Fruit fly (Drosophila melanogaster) whole organism, embryonic: Measurements from ENCODE around the gene tipE.

Experiments used
- Atf3 ChIP-seq: fragments of 200-800 bp; sonication (Bioruptor generic); optimal IDR thresholded peaks from 3 replicates; lab custom pipeline; 2016; ENCODE audit warnings: missing biosample characterization, missing genetic modification characterization
- Atf6 ChIP-seq: fragments of 200-800 bp; sonication (Bioruptor generic); IDR thresholded peaks from 2 replicates; pipeline ENCODE4 v1.3.6; 2022; ENCODE audit warnings: missing biosample characterization, missing genetic modification characterization
- CG10147 ChIP-seq: fragments of 200-800 bp; sonication (Bioruptor generic); optimal IDR thresholded peaks from 2 replicates; lab custom pipeline; 2019; ENCODE audit warnings: missing biosample characterization, mild to moderate bottlenecking, missing genetic modification characterization, moderate library complexity
- CG10209 ChIP-seq: fragments of 200-800 bp; sonication (Bioruptor generic); optimal IDR thresholded peaks from 3 replicates; lab custom pipeline; 2017; ENCODE audit warnings: missing biosample characterization, mild to moderate bottlenecking, missing genetic modification characterization, missing genetic modification reagents
- CG11696 ChIP-seq: fragments of 200-800 bp; sonication (Bioruptor generic); IDR thresholded peaks from 2 replicates; pipeline ENCODE4 v1.3.6; 2022; ENCODE audit warnings: missing biosample characterization, missing genetic modification characterization
- CG1233 ChIP-seq: fragments of 200-800 bp; sonication (Bioruptor generic); optimal IDR thresholded peaks from 4 replicates; lab custom pipeline; 2018; ENCODE audit warnings: missing biosample characterization, mild to moderate bottlenecking, missing genetic modification characterization
- CG15073 ChIP-seq: fragments of 200-800 bp; sonication (Bioruptor generic); optimal IDR thresholded peaks from 2 replicates; lab custom pipeline; 2016; ENCODE audit warnings: missing biosample characterization, missing genetic modification characterization
- CG15479 ChIP-seq: fragments of 200-800 bp; sonication (Bioruptor generic); optimal IDR thresholded peaks from 3 replicates; lab custom pipeline; 2019; ENCODE audit warnings: missing biosample characterization, mild to moderate bottlenecking, missing genetic modification characterization, moderate library complexity
- CG15601 ChIP-seq: fragments of 200-800 bp; sonication (Bioruptor generic); optimal IDR thresholded peaks from 3 replicates; lab custom pipeline; 2019; ENCODE audit warnings: missing biosample characterization, mild to moderate bottlenecking, missing genetic modification characterization, moderate library complexity
- CG16779 ChIP-seq: fragments of 200-800 bp; sonication (Bioruptor generic); IDR thresholded peaks from 2 replicates; pipeline ENCODE4 v1.3.6; 2022; ENCODE audit warnings: missing biosample characterization, missing genetic modification characterization
- CG16863 ChIP-seq: fragments of 200-800 bp; sonication (Bioruptor generic); optimal IDR thresholded peaks from 3 replicates; lab custom pipeline; 2016; ENCODE audit warnings: missing biosample characterization, missing genetic modification characterization
- CG17612 ChIP-seq: fragments of 200-800 bp; sonication (Bioruptor generic); IDR thresholded peaks from 2 replicates; pipeline ENCODE4 v1.3.6; 2022; ENCODE audit warnings: missing biosample characterization, missing genetic modification characterization
- CG18599 ChIP-seq: fragments of 200-800 bp; sonication (Bioruptor generic); optimal IDR thresholded peaks from 3 replicates; lab custom pipeline; 2017; ENCODE audit warnings: missing biosample characterization, missing genetic modification characterization, mild to moderate bottlenecking, moderate library complexity, missing genetic modification reagents
- CG2129 ChIP-seq: fragments of 200-800 bp; sonication (Bioruptor generic); IDR thresholded peaks from 2 replicates; pipeline ENCODE4 v1.3.6; 2022; ENCODE audit warnings: missing biosample characterization, missing genetic modification characterization; ENCODE audit not compliant: partially characterized antibody
- CG3065 ChIP-seq: fragments of 200-800 bp; sonication (Bioruptor generic); optimal IDR thresholded peaks from 2 replicates; lab custom pipeline; 2016; ENCODE audit warnings: missing biosample characterization, missing genetic modification characterization
- CG31388 ChIP-seq: fragments of 200-800 bp; sonication (Bioruptor generic); optimal IDR thresholded peaks from 2 replicates; lab custom pipeline; 2016; ENCODE audit warnings: missing biosample characterization, missing genetic modification characterization
- CG32532 ChIP-seq: fragments of 200-800 bp; sonication (Bioruptor generic); IDR thresholded peaks from 2 replicates; pipeline ENCODE4 v1.3.6; 2022; ENCODE audit warnings: missing biosample characterization, missing genetic modification characterization
- CG4328 ChIP-seq: fragments of 200-800 bp; sonication (Bioruptor generic); optimal IDR thresholded peaks from 3 replicates; lab custom pipeline; 2017; ENCODE audit warnings: missing biosample characterization, missing genetic modification reagents, missing genetic modification characterization
- CG6765 ChIP-seq: fragments of 200-800 bp; sonication (Bioruptor generic); optimal IDR thresholded peaks from 3 replicates; lab custom pipeline; 2017; ENCODE audit warnings: missing biosample characterization, mild to moderate bottlenecking, missing genetic modification characterization
- Chrac-16 ChIP-seq: fragments of 200-800 bp; sonication (Bioruptor generic); optimal IDR thresholded peaks from 3 replicates; lab custom pipeline; 2016; ENCODE audit warnings: missing biosample characterization, missing genetic modification characterization
- Dad ChIP-seq: fragments of 200-800 bp; sonication (Bioruptor generic); optimal IDR thresholded peaks from 3 replicates; lab custom pipeline; 2016; ENCODE audit warnings: missing biosample characterization, missing genetic modification characterization
- Deaf1 ChIP-seq: fragments of 200-800 bp; optimal IDR thresholded peaks from 3 replicates; lab custom pipeline; 2019; ENCODE audit warnings: missing biosample characterization, mild to moderate bottlenecking, missing genetic modification characterization, moderate library complexity
- Dip3 ChIP-seq: fragments of 200-800 bp; sonication (Bioruptor generic); optimal IDR thresholded peaks from 3 replicates; lab custom pipeline; 2016; ENCODE audit warnings: missing biosample characterization, missing genetic modification characterization
- Dll ChIP-seq: fragments of 200-800 bp; sonication (Bioruptor generic); IDR thresholded peaks from 4 replicates; pipeline ENCODE4 v1.3.6; 2022; ENCODE audit warnings: missing biosample characterization, missing genetic modification characterization; ENCODE audit not compliant: partially characterized antibody
- Ets65A ChIP-seq: fragments of 200-800 bp; sonication (Bioruptor generic); peaks from one replicate; lab custom pipeline; 2016; ENCODE audit warnings: missing biosample characterization, missing genetic modification characterization
- H15 ChIP-seq: fragments of 200-800 bp; sonication (Bioruptor generic); IDR thresholded peaks from 3 replicates; pipeline ENCODE4 v1.3.6; 2022; ENCODE audit warnings: missing biosample characterization, missing genetic modification characterization
- H2.0 ChIP-seq: fragments of 200-800 bp; sonication (Bioruptor generic); IDR thresholded peaks from 2 replicates; pipeline ENCODE4 v1.3.6; 2022; ENCODE audit warnings: missing biosample characterization, missing genetic modification characterization
- HLH4C ChIP-seq: fragments of 200-800 bp; sonication (Bioruptor generic); IDR thresholded peaks from 3 replicates; pipeline ENCODE4 v1.3.6; 2022; ENCODE audit warnings: missing biosample characterization, missing genetic modification characterization; ENCODE audit not compliant: partially characterized antibody
- Hey ChIP-seq: fragments of 200-800 bp; sonication (Bioruptor generic); optimal IDR thresholded peaks from 3 replicates; lab custom pipeline; 2018; ENCODE audit warnings: missing biosample characterization, mild to moderate bottlenecking, missing genetic modification characterization
- HmgZ ChIP-seq: fragments of 200-800 bp; sonication (Bioruptor generic); optimal IDR thresholded peaks from 2 replicates; lab custom pipeline; 2018; ENCODE audit warnings: missing biosample characterization, mild to moderate bottlenecking, missing genetic modification characterization
- Hr3 ChIP-seq: fragments of 200-800 bp; sonication (Bioruptor generic); optimal IDR thresholded peaks from 3 replicates; lab custom pipeline; 2016; ENCODE audit warnings: missing biosample characterization, missing genetic modification characterization
- Lim3 ChIP-seq: fragments of 200-800 bp; sonication (Bioruptor generic); IDR thresholded peaks from 2 replicates; pipeline ENCODE4 v1.3.6; 2022; ENCODE audit warnings: missing biosample characterization, missing genetic modification characterization
- NC2β ChIP-seq: fragments of 200-800 bp; sonication (Bioruptor generic); optimal IDR thresholded peaks from 2 replicates; lab custom pipeline; 2016; ENCODE audit warnings: missing biosample characterization, missing genetic modification characterization
- Taf1 ChIP-seq: fragments of 200-800 bp; sonication (Bioruptor generic); IDR thresholded peaks from 2 replicates; pipeline ENCODE4 v1.3.6; 2022; ENCODE audit warnings: missing biosample characterization, missing genetic modification characterization
- abd-A ChIP-seq: fragments of 200-800 bp; sonication (Bioruptor generic); optimal IDR thresholded peaks from 3 replicates; lab custom pipeline; 2019; ENCODE audit warnings: missing biosample characterization, mild to moderate bottlenecking, missing genetic modification characterization, moderate library complexity
- bcd ChIP-seq: fragments of 200-800 bp; sonication (Bioruptor generic); optimal IDR thresholded peaks from 2 replicates; lab custom pipeline; 2017; ENCODE audit warnings: missing biosample characterization, mild to moderate bottlenecking, missing genetic modification characterization
- dimm ChIP-seq: fragments of 200-800 bp; sonication (Bioruptor generic); IDR thresholded peaks from 2 replicates; pipeline ENCODE4 v1.3.6; 2022; ENCODE audit warnings: missing biosample characterization, missing genetic modification characterization
- mirr ChIP-seq: fragments of 200-800 bp; sonication (Bioruptor generic); optimal IDR thresholded peaks from 3 replicates; lab custom pipeline; 2018; ENCODE audit warnings: missing biosample characterization, mild to moderate bottlenecking, missing genetic modification characterization
- mld ChIP-seq: fragments of 200-800 bp; sonication (Bioruptor generic); IDR thresholded peaks from 3 replicates; pipeline ENCODE4 v1.3.6; 2022; ENCODE audit warnings: missing biosample characterization, missing genetic modification characterization; ENCODE audit not compliant: partially characterized antibody
- nerfin-1 ChIP-seq: fragments of 200-800 bp; sonication (Bioruptor generic); optimal IDR thresholded peaks from 3 replicates; lab custom pipeline; 2019; ENCODE audit warnings: missing biosample characterization, mild to moderate bottlenecking, missing genetic modification characterization, moderate library complexity
- nmo ChIP-seq: fragments of 200-800 bp; sonication (Bioruptor generic); optimal IDR thresholded peaks from 2 replicates; lab custom pipeline; 2018; ENCODE audit warnings: missing biosample characterization, mild to moderate bottlenecking, missing genetic modification characterization, moderate library complexity
- nom ChIP-seq: fragments of 200-800 bp; sonication (Bioruptor generic); optimal IDR thresholded peaks from 2 replicates; lab custom pipeline; 2017; ENCODE audit warnings: missing biosample characterization, missing genetic modification characterization, mild to moderate bottlenecking, moderate library complexity, missing genetic modification reagents
- odd ChIP-seq: fragments of 200-800 bp; sonication (Bioruptor generic); optimal IDR thresholded peaks from 2 replicates; lab custom pipeline; 2017; ENCODE audit warnings: missing biosample characterization, mild to moderate bottlenecking, missing genetic modification characterization
- pb ChIP-seq: fragments of 200-800 bp; sonication (Bioruptor generic); optimal IDR thresholded peaks from 3 replicates; lab custom pipeline; 2016; ENCODE audit warnings: missing biosample characterization, missing genetic modification characterization
- row ChIP-seq: fragments of 200-800 bp; sonication (Bioruptor generic); IDR thresholded peaks from 3 replicates; pipeline ENCODE4 v1.3.6; 2022; ENCODE audit warnings: missing biosample characterization, missing genetic modification characterization
- sd ChIP-seq: fragments of 200-800 bp; sonication (Bioruptor generic); optimal IDR thresholded peaks from 3 replicates; lab custom pipeline; 2018; ENCODE audit warnings: missing biosample characterization, mild to moderate bottlenecking, missing genetic modification characterization, moderate library complexity
- sim ChIP-seq: fragments of 200-800 bp; sonication (Bioruptor generic); IDR thresholded peaks from 2 replicates; pipeline ENCODE4 v1.3.6; 2022; ENCODE audit warnings: missing biosample characterization, missing genetic modification characterization
- sna ChIP-seq: fragments of 200-800 bp; sonication (Bioruptor generic); IDR thresholded peaks from 2 replicates; pipeline ENCODE4 v1.3.6; 2022; ENCODE audit warnings: missing biosample characterization, missing genetic modification characterization; ENCODE audit not compliant: partially characterized antibody
- tx ChIP-seq: fragments of 200-800 bp; sonication (Bioruptor generic); optimal IDR thresholded peaks from 2 replicates; lab custom pipeline; 2016; ENCODE audit warnings: missing biosample characterization, missing genetic modification characterization
- wdn ChIP-seq: fragments of 200-800 bp; sonication (Bioruptor generic); IDR thresholded peaks from 2 replicates; pipeline ENCODE4 v1.3.6; 2022; ENCODE audit warnings: missing biosample characterization, missing genetic modification characterization

Gene tipE

dm6 chr3L:4177981-4178562 is 10.2 kb upstream of the tipE start, which contains the start of gene Teh4 (continued):
- no peak for TF ChIP-seq sna
- TF ChIP-seq HLH4C (GFP tag; lab: Robert Waterston, UW): 0 out of 3 replicates have a peak, but pooled peaks have one; percentile 31
- no peak for TF ChIP-seq CG15479
- TF ChIP-seq Ets65A (GFP tag; lab: Kevin White, UChicago): peak; percentile 85
- TF ChIP-seq CG10147 (GFP tag; lab: Kevin White, UChicago): no peak
- TF ChIP-seq CG17612 (GFP tag; lab: Robert Waterston, UW): no peak
- no peak for TF ChIP-seq CG3065 (GFP tag; lab: Kevin White, UChicago)
- no peak for TF ChIP-seq Dip3
- no peak for TF ChIP-seq wdn
- no peak for TF ChIP-seq H15 (GFP tag; lab: Robert Waterston, UW)
- TF ChIP-seq nerfin-1 (tag; lab: Kevin White, UChicago): peak; percentile 60
- TF ChIP-seq CG1233 (GFP tag; lab: Kevin White, UChicago): no peak
- TF ChIP-seq Taf1 (GFP tag; lab: Robert Waterston, UW): no peak
- peak; percentile 39 for TF ChIP-seq abd-A (tag; lab: Kevin White, UChicago)
- TF ChIP-seq mirr (GFP tag; lab: Kevin White, UChicago): no peak
- TF ChIP-seq CG31388 (GFP tag; lab: Kevin White, UChicago): no peak
- TF ChIP-seq HmgZ: no peak
- peak; percentile 22; the same call in 1 of the 3 replicates for TF ChIP-seq row (GFP tag; lab: Robert Waterston, UW)
- no peak for TF ChIP-seq CG16863 (GFP tag; lab: Kevin White, UChicago)
- TF ChIP-seq H2.0 (GFP tag; lab: Robert Waterston, UW): no peak
- TF ChIP-seq CG10209: no peak
- no peak for TF ChIP-seq Hr3 (GFP tag; lab: Kevin White, UChicago)
- peak; percentile 57; the same call in 1 of the 2 replicates for TF ChIP-seq CG16779 (GFP tag; lab: Robert Waterston, UW)
- peak; percentile 81 for TF ChIP-seq CG15601 (tag; lab: Kevin White, UChicago)
- no peak for TF ChIP-seq CG6765 (GFP tag; lab: Kevin White, UChicago)
- no peak for TF ChIP-seq CG11696 (GFP tag; lab: Robert Waterston, UW)
- peak; percentile 18 for TF ChIP-seq Deaf1
- TF ChIP-seq CG4328 (GFP tag; lab: Kevin White, UChicago): no peak
- TF ChIP-seq NC2β (GFP tag; lab: Kevin White, UChicago): no peak
- no peak for TF ChIP-seq CG32532 (GFP tag; lab: Robert Waterston, UW)
- peak; percentile 7 for TF ChIP-seq CG18599
- TF ChIP-seq Atf3: no peak
- TF ChIP-seq Hey (tag; lab: Kevin White, UChicago): no peak
- TF ChIP-seq nmo (GFP tag; lab: Kevin White, UChicago): no peak
- TF ChIP-seq sim (GFP tag; lab: Robert Waterston, UW): no peak
- TF ChIP-seq dimm (GFP tag; lab: Robert Waterston, UW): no peak
- TF ChIP-seq, all 482 proteins: peak for 17

dm6 chr3L:4184563-4184962 is 3.7 kb upstream of the tipE start, which contains the start of gene Teh3:
Teh3 (minus strand) TSS chr3L:4184663.
- TF ChIP-seq CG2129 (no peak), CG10209 (no peak)

dm6 chr3L:4185259-4185658 is 3.0 kb upstream of the tipE start:
- TF ChIP-seq CG15073 (GFP tag; lab: Kevin White, UChicago) (no peak), odd (GFP tag; lab: Kevin White, UChicago) (no peak), pb (GFP tag; lab: Kevin White, UChicago) (no peak), bcd (GFP tag; lab: Kevin White, UChicago) (no peak), tx (no peak), NC2β (GFP tag; lab: Kevin White, UChicago) (no peak), nom (GFP tag; lab: Kevin White, UChicago) (no peak), Lim3 (GFP tag; lab: Robert Waterston, UW) (no peak), Dll (GFP tag; lab: Robert Waterston, UW) (no peak), Atf6 (GFP tag; lab: Robert Waterston, UW) (no peak), Chrac-16 (GFP tag; lab: Kevin White, UChicago) (no peak), sd (peak; percentile 69), Dad (GFP tag; lab: Kevin White, UChicago) (no peak), mld (GFP tag; lab: Robert Waterston, UW) (0 out of 3 replicates have a peak, but pooled peaks have one; percentile 44)
